Worm (Caenorhabditis elegans): ENCODE data around the gene C24A3.4.

The C24A3.4 gene

ce11 chrX:8998809-8999208, 6.6 kb downstream of the C24A3.4 start, which contains the start of gene C24A3.1 (continued):
- no peak for TF ChIP-seq egl-44 (GFP tag; IDR thresholded peaks at IDR 0.05)
- TF ChIP-seq Y56A3A.18 (GFP tag; IDR thresholded peaks at IDR 0.05) = no peak
- TF ChIP-seq mxl-1 (tag; optimal IDR thresholded peaks at IDR 0.05) = no peak
- no peak for TF ChIP-seq unc-62 (GFP tag; optimal IDR thresholded peaks at IDR 0.05)
- no peak for TF ChIP-seq B0019.2 (GFP tag; conservative IDR thresholded peaks at IDR 0.05)

- TF ChIP-seq hsf-1 (GFP tag; IDR thresholded peaks at IDR 0.05) = peak; percentile 91
Measured at ce11 chrX:9007931-9008330, 15.7 kb downstream of the C24A3.4 start.

ce11 chrX:9010418-9010817, 18.2 kb downstream of the C24A3.4 start, which contains the start of gene C24A3.9:
Gene C24A3.9 (minus strand): TSS chrX:9010518.
- TF ChIP-seq zfh-2 (GFP tag; conservative IDR thresholded peaks at IDR 0.05) = no peak
- TF ChIP-seq F37B4.10 (GFP tag; IDR thresholded peaks at IDR 0.05) = no peak
- TF ChIP-seq aptf-2 (GFP tag; conservative IDR thresholded peaks at IDR 0.05) = no peak
- TF ChIP-seq T26A5.8 (tag; optimal IDR thresholded peaks at IDR 0.05) = no peak
- TF ChIP-seq nfya-2 (GFP tag; IDR thresholded peaks at IDR 0.05) = no peak
- no peak for TF ChIP-seq attf-6 (GFP tag; IDR thresholded peaks at IDR 0.05)
- TF ChIP-seq lin-26 (GFP tag; IDR thresholded peaks at IDR 0.05) = no peak
- no peak for TF ChIP-seq bed-1 (GFP tag; IDR thresholded peaks at IDR 0.05)
- no peak for TF ChIP-seq ZK185.1 (tag; optimal IDR thresholded peaks at IDR 0.05; ENCODE audit: poor library complexity, severe bottlenecking)
- TF ChIP-seq F10E7.11 (tag; optimal IDR thresholded peaks at IDR 0.05) = no peak
- no peak for TF ChIP-seq ccch-3 (GFP tag; optimal IDR thresholded peaks at IDR 0.05)
- TF ChIP-seq hlh-26 (GFP tag; conservative IDR thresholded peaks at IDR 0.05) = no peak
- TF ChIP-seq rpc-1 (optimal IDR thresholded peaks at IDR 0.05) = no peak
- no peak for TF ChIP-seq rpc-1 (tag; optimal IDR thresholded peaks at IDR 0.05)

ce11 chrX:9011471-9011870, 19.3 kb downstream of the C24A3.4 start:
- TF ChIP-seq attf-6 (GFP tag; IDR thresholded peaks at IDR 0.05) (no peak), ztf-22 (GFP tag; optimal IDR thresholded peaks at IDR 0.05) (no peak), F55B11.4 (tag; optimal IDR thresholded peaks at IDR 0.05; ENCODE audit: borderline replicate concordance, insufficient read depth) (no peak), hmg-20 (GFP tag; IDR thresholded peaks at IDR 0.05) (no peak)

ce11 chrX:9014451-9014850, 22.2 kb downstream of the C24A3.4 start:
- TF ChIP-seq K11D2.4 (GFP tag; IDR thresholded peaks at IDR 0.05) = no peak
- TF ChIP-seq hmg-20 (GFP tag; IDR thresholded peaks at IDR 0.05) = no peak
- TF ChIP-seq lag-1 (GFP tag; IDR thresholded peaks at IDR 0.05) = no peak
- TF ChIP-seq lin-54 (GFP tag; optimal IDR thresholded peaks at IDR 0.05) = no peak
- no peak for TF ChIP-seq dpl-1 (GFP tag; optimal IDR thresholded peaks at IDR 0.05)
- no peak for TF ChIP-seq ceh-91 (GFP tag; IDR thresholded peaks at IDR 0.05)
- TF ChIP-seq ceh-40 (GFP tag; IDR thresholded peaks at IDR 0.05) = no peak
- no peak for TF ChIP-seq nhr-27 (tag; optimal IDR thresholded peaks at IDR 0.05)
- no peak for TF ChIP-seq T26A5.8 (tag; optimal IDR thresholded peaks at IDR 0.05)
- no peak for TF ChIP-seq dpff-1 (tag; optimal IDR thresholded peaks at IDR 0.05)
- TF ChIP-seq B0261.1 (tag; optimal IDR thresholded peaks at IDR 0.05) = no peak
- no peak for TF ChIP-seq Y53F4B.3 (GFP tag; IDR thresholded peaks at IDR 0.05)
- no peak for TF ChIP-seq efl-1 (GFP tag; optimal IDR thresholded peaks at IDR 0.05)
- TF ChIP-seq madf-3 (GFP tag; IDR thresholded peaks at IDR 0.05) = no peak
